Worm (Caenorhabditis elegans) whole organism, late embryonic: ENCODE measurements around the gene srj-10.

Experiments used
- C08G9.2 ChIP-seq: sonication (generic microtip); optimal IDR thresholded peaks from 2 replicates; lab custom pipeline; 2016; ENCODE audit warnings: mild to moderate bottlenecking, missing genetic modification characterization, moderate library complexity, missing compliant biosample characterization
- F13H6.1 ChIP-seq: sonication (generic microtip); optimal IDR thresholded peaks from 2 replicates; lab custom pipeline; 2016; ENCODE audit warnings: missing genetic modification characterization, missing compliant biosample characterization
- T23F11.4 ChIP-seq: fragments of 200-800 bp; sonication (Bioruptor generic); optimal IDR thresholded peaks from 2 replicates; lab custom pipeline; 2018; ENCODE audit warnings: mild to moderate bottlenecking, missing genetic modification characterization, missing compliant biosample characterization
- ahr-1 ChIP-seq: sonication (generic microtip); optimal IDR thresholded peaks from 2 replicates; lab custom pipeline; 2016; ENCODE audit warnings: missing genetic modification characterization, missing compliant biosample characterization
- ceh-14 ChIP-seq: sonication (generic microtip); optimal IDR thresholded peaks from 2 replicates; lab custom pipeline; 2016; ENCODE audit warnings: missing genotype, missing genetic modification characterization, missing compliant biosample characterization
- ceh-45 ChIP-seq: fragments of 200-800 bp; sonication (Bioruptor generic); IDR thresholded peaks from 2 replicates; pipeline ENCODE4 v1.3.6; 2022; ENCODE audit warnings: missing genetic modification reagents, missing genetic modification characterization, missing compliant biosample characterization
- ceh-48 ChIP-seq: sonication (generic microtip); optimal IDR thresholded peaks from 2 replicates; lab custom pipeline; 2016; ENCODE audit warnings: missing genetic modification characterization, inconsistent platforms, missing compliant biosample characterization
- ceh-6 ChIP-seq: fragments of 200-800 bp; sonication (Bioruptor generic); optimal IDR thresholded peaks from 2 replicates; lab custom pipeline; 2018; ENCODE audit warnings: mild to moderate bottlenecking, missing genetic modification characterization, missing compliant biosample characterization
- che-1 ChIP-seq: sonication (generic microtip); optimal IDR thresholded peaks from 2 replicates; lab custom pipeline; 2016; ENCODE audit warnings: mild to moderate bottlenecking, missing genetic modification characterization, missing compliant biosample characterization
- elt-4 ChIP-seq: sonication (generic microtip); optimal IDR thresholded peaks from 2 replicates; lab custom pipeline; 2016; ENCODE audit warnings: missing genetic modification characterization, missing compliant biosample characterization
- fax-1 ChIP-seq: sonication (generic microtip); optimal IDR thresholded peaks from 2 replicates; lab custom pipeline; 2016; ENCODE audit warnings: missing genotype, missing genetic modification characterization, missing compliant biosample characterization
- fkh-6 ChIP-seq: sonication (generic microtip); optimal IDR thresholded peaks from 2 replicates; lab custom pipeline; 2016; ENCODE audit warnings: missing genetic modification characterization, missing compliant biosample characterization
- hlh-30 ChIP-seq: sonication (generic microtip); optimal IDR thresholded peaks from 2 replicates; lab custom pipeline; 2017; ENCODE audit warnings: antibody characterized with exemption, missing genetic modification characterization, missing compliant biosample characterization; ENCODE audit not compliant: insufficient read depth
- hlh-6 ChIP-seq: sonication (generic microtip); optimal IDR thresholded peaks from 2 replicates; lab custom pipeline; 2016; ENCODE audit warnings: missing genotype, missing genetic modification characterization, missing compliant biosample characterization
- lim-6 ChIP-seq: sonication (generic microtip); optimal IDR thresholded peaks from 2 replicates; lab custom pipeline; 2016; ENCODE audit warnings: missing genetic modification characterization, missing compliant biosample characterization
- nfya-1 ChIP-seq: sonication (generic microtip); optimal IDR thresholded peaks from 2 replicates; lab custom pipeline; 2017; ENCODE audit warnings: missing genetic modification characterization, mild to moderate bottlenecking, missing compliant biosample characterization, antibody characterized with exemption, moderate library complexity
- nhr-11 ChIP-seq: fragments of 150-350 bp; optimal IDR thresholded peaks from 2 replicates; lab custom pipeline; 2014; ENCODE audit warnings: missing biosample characterization, missing genetic modification characterization
- nhr-232 ChIP-seq: sonication (generic microtip); optimal IDR thresholded peaks from 2 replicates; lab custom pipeline; 2016; ENCODE audit warnings: missing genetic modification characterization, missing compliant biosample characterization
- sdc-2 ChIP-seq: sonication (generic microtip); optimal IDR thresholded peaks from 2 replicates; lab custom pipeline; 2016; ENCODE audit warnings: missing genotype, missing genetic modification characterization, missing compliant biosample characterization
- syd-9 ChIP-seq: sonication (generic microtip); optimal IDR thresholded peaks from 2 replicates; lab custom pipeline; 2016; ENCODE audit warnings: mild to moderate bottlenecking, missing genetic modification characterization, moderate library complexity, missing compliant biosample characterization

The srj-10 gene

ce11 chrV:16023051-16023450 is 50.7 kb downstream of the srj-10 start, which contains the start of gene cwc-15:
Gene cwc-15, plus strand, starts transcription at chrV:16023351.
- TF ChIP-seq elt-4 (tag; lab: Kevin White, UChicago) (no peak), lim-6 (no peak), sdc-2 (tag; lab: Kevin White, UChicago) (no peak), fkh-6 (tag; lab: Kevin White, UChicago) (no peak), syd-9 (no peak), che-1 (tag; lab: Kevin White, UChicago) (no peak), ceh-6 (GFP tag; lab: Kevin White, UChicago) (no peak), ceh-45 (no peak), C08G9.2 (tag; lab: Kevin White, UChicago) (no peak), ceh-48 (tag; lab: Kevin White, UChicago) (no peak), nhr-232 (tag; lab: Kevin White, UChicago) (no peak), ceh-14 (tag; lab: Kevin White, UChicago) (no peak), hlh-30 (tag; lab: Kevin White, UChicago) (no peak), ahr-1 (tag; lab: Kevin White, UChicago) (no peak), T23F11.4 (no peak), F13H6.1 (tag; lab: Kevin White, UChicago) (no peak), fax-1 (no peak), nhr-11 (tag; lab: Kevin White, UChicago) (no peak), nfya-1 (tag; lab: Kevin White, UChicago) (no peak), hlh-6 (tag; lab: Kevin White, UChicago) (no peak)
